Worm (Caenorhabditis elegans): Measurements from ENCODE around the gene E02H1.1.

ce11 chrII:9614728-9615127 lies 23.8 kb upstream of the E02H1.1 start, which contains the start of gene hlh-6:
- TF ChIP-seq snpc-4 (tag; optimal IDR thresholded peaks at IDR 0.05): no peak
- no peak for TF ChIP-seq ztf-11 (tag; optimal IDR thresholded peaks at IDR 0.05)
- no peak for TF ChIP-seq nhr-12 (tag; optimal IDR thresholded peaks at IDR 0.05)
- no peak for TF ChIP-seq nhr-76 (tag; optimal IDR thresholded peaks at IDR 0.05)
- TF ChIP-seq nhr-237 (tag; optimal IDR thresholded peaks at IDR 0.05): no peak
- no peak for TF ChIP-seq ces-1 (GFP tag; optimal IDR thresholded peaks at IDR 0.05)
- no peak for TF ChIP-seq tbx-8 (GFP tag; optimal IDR thresholded peaks at IDR 0.05)
- TF ChIP-seq unc-62 (GFP tag; optimal IDR thresholded peaks at IDR 0.05): no peak
- TF ChIP-seq lin-13 (tag; optimal IDR thresholded peaks at IDR 0.05): no peak
- TF ChIP-seq pha-4 (tag; optimal IDR thresholded peaks at IDR 0.05): no peak
- TF ChIP-seq blmp-1 (tag; optimal IDR thresholded peaks at IDR 0.05): no peak
- TF ChIP-seq sem-2 (GFP tag; optimal IDR thresholded peaks at IDR 0.05): no peak
- TF ChIP-seq bed-3 (GFP tag; optimal IDR thresholded peaks at IDR 0.05): no peak
- TF ChIP-seq lsy-2 (tag; optimal IDR thresholded peaks at IDR 0.05): no peak

Data from whole organism, mixed stage, embryonic.